Fruit fly (Drosophila melanogaster) whole organism, embryonic: ENCODE results near the gene CG8814.

ENCODE experiments used
- Ada2b ChIP-seq: fragments of 200-800 bp; sonication (Bioruptor generic); IDR thresholded peaks from 2 replicates; pipeline ENCODE4 v1.3.6; 2022; ENCODE audit warnings: missing biosample characterization, missing genetic modification characterization
- B-H1 ChIP-seq: fragments of 200-800 bp; sonication (Bioruptor generic); IDR thresholded peaks from 3 replicates; pipeline ENCODE4 v1.3.6; 2022; ENCODE audit warnings: missing biosample characterization, missing genetic modification characterization
- Bdp1 ChIP-seq: fragments of 200-800 bp; sonication (Bioruptor generic); optimal IDR thresholded peaks from 3 replicates; lab custom pipeline; 2016; ENCODE audit warnings: missing biosample characterization, missing genetic modification characterization
- CG10274 ChIP-seq: fragments of 200-800 bp; sonication (Bioruptor generic); optimal IDR thresholded peaks from 3 replicates; lab custom pipeline; 2017; ENCODE audit warnings: missing biosample characterization, mild to moderate bottlenecking, missing genetic modification characterization
- CG10462 ChIP-seq: fragments of 200-800 bp; sonication (Bioruptor generic); optimal IDR thresholded peaks from 2 replicates; lab custom pipeline; 2016; ENCODE audit warnings: missing biosample characterization, missing genetic modification characterization
- CG11093 ChIP-seq: fragments of 200-800 bp; sonication (Bioruptor generic); IDR thresholded peaks from 3 replicates; pipeline ENCODE4 v1.3.6; 2022; ENCODE audit warnings: missing biosample characterization, missing genetic modification characterization
- CG11696 ChIP-seq: fragments of 200-800 bp; sonication (Bioruptor generic); IDR thresholded peaks from 2 replicates; pipeline ENCODE4 v1.3.6; 2022; ENCODE audit warnings: missing biosample characterization, missing genetic modification characterization
- CG11723 ChIP-seq: fragments of 200-800 bp; sonication (Bioruptor generic); optimal IDR thresholded peaks from 2 replicates; lab custom pipeline; 2017; ENCODE audit warnings: missing biosample characterization, mild to moderate bottlenecking, missing genetic modification characterization
- CG12071 ChIP-seq: fragments of 200-800 bp; sonication (Bioruptor generic); optimal IDR thresholded peaks from 3 replicates; lab custom pipeline; 2018; ENCODE audit warnings: missing biosample characterization, mild to moderate bottlenecking, missing genetic modification characterization
- CG12744 ChIP-seq: fragments of 200-800 bp; sonication (Bioruptor generic); optimal IDR thresholded peaks from 2 replicates; lab custom pipeline; 2016; ENCODE audit warnings: missing biosample characterization, missing genetic modification characterization
- CG13287 ChIP-seq: fragments of 200-800 bp; sonication (Bioruptor generic); IDR thresholded peaks from 2 replicates; pipeline ENCODE4 v1.3.6; 2022; ENCODE audit warnings: missing biosample characterization, missing genetic modification characterization; ENCODE audit not compliant: partially characterized antibody
- CG14860 ChIP-seq: fragments of 200-800 bp; sonication (Bioruptor generic); IDR thresholded peaks from 3 replicates; pipeline ENCODE4 v1.3.6; 2022; ENCODE audit warnings: missing biosample characterization, missing genetic modification characterization; ENCODE audit not compliant: partially characterized antibody
- CG16863 ChIP-seq: fragments of 200-800 bp; sonication (Bioruptor generic); optimal IDR thresholded peaks from 3 replicates; lab custom pipeline; 2016; ENCODE audit warnings: missing biosample characterization, missing genetic modification characterization
- CG17359 ChIP-seq: fragments of 200-800 bp; sonication (Bioruptor generic); optimal IDR thresholded peaks from 3 replicates; lab custom pipeline; 2018; ENCODE audit warnings: missing biosample characterization, mild to moderate bottlenecking, missing genetic modification characterization, moderate library complexity
- CG17385 ChIP-seq: fragments of 200-800 bp; sonication (Bioruptor generic); optimal IDR thresholded peaks from 3 replicates; lab custom pipeline; 2018; ENCODE audit warnings: missing biosample characterization, mild to moderate bottlenecking, missing genetic modification characterization
- CG18599 ChIP-seq: fragments of 200-800 bp; sonication (Bioruptor generic); optimal IDR thresholded peaks from 3 replicates; lab custom pipeline; 2017; ENCODE audit warnings: missing biosample characterization, missing genetic modification characterization, mild to moderate bottlenecking, moderate library complexity, missing genetic modification reagents
- CG32772 ChIP-seq: fragments of 200-800 bp; sonication (Bioruptor generic); IDR thresholded peaks from 2 replicates; pipeline ENCODE4 v1.3.6; 2022; ENCODE audit warnings: missing biosample characterization, missing genetic modification characterization
- CG3995 ChIP-seq: fragments of 200-800 bp; sonication (Bioruptor generic); optimal IDR thresholded peaks from 3 replicates; lab custom pipeline; 2016; ENCODE audit warnings: missing biosample characterization, missing genetic modification characterization
- CG4424 ChIP-seq: fragments of 200-800 bp; sonication (Bioruptor generic); optimal IDR thresholded peaks from 3 replicates; lab custom pipeline; 2016; ENCODE audit warnings: missing biosample characterization, missing genetic modification characterization
- CG6175 ChIP-seq: fragments of 200-800 bp; sonication (Bioruptor generic); IDR thresholded peaks from 3 replicates; pipeline ENCODE4 v1.3.6; 2022; ENCODE audit warnings: missing biosample characterization, missing genetic modification characterization
- CG7839 ChIP-seq: fragments of 200-800 bp; sonication (Bioruptor generic); optimal IDR thresholded peaks from 3 replicates; lab custom pipeline; 2018; ENCODE audit warnings: missing biosample characterization, mild to moderate bottlenecking, missing genetic modification characterization, moderate library complexity
- CG7987 ChIP-seq: fragments of 200-800 bp; sonication (Bioruptor generic); optimal IDR thresholded peaks from 2 replicates; lab custom pipeline; 2018; ENCODE audit warnings: missing biosample characterization, mild to moderate bottlenecking, missing genetic modification characterization, moderate library complexity
- CG8359 ChIP-seq: fragments of 200-800 bp; sonication (Bioruptor generic); optimal IDR thresholded peaks from 2 replicates; lab custom pipeline; 2017; ENCODE audit warnings: missing biosample characterization, mild to moderate bottlenecking, missing genetic modification characterization, borderline replicate concordance
- CG9876 ChIP-seq: fragments of 200-800 bp; sonication (Bioruptor generic); optimal IDR thresholded peaks from 2 replicates; lab custom pipeline; 2016; ENCODE audit warnings: missing biosample characterization, missing genetic modification characterization
- CkIIα-i1 ChIP-seq: fragments of 200-800 bp; sonication (Bioruptor generic); IDR thresholded peaks from 2 replicates; pipeline ENCODE4 v1.3.6; 2022; ENCODE audit warnings: missing biosample characterization, missing genetic modification characterization
- CoRest ChIP-seq: fragments of 200-800 bp; sonication (Bioruptor generic); optimal IDR thresholded peaks from 3 replicates; lab custom pipeline; 2018; ENCODE audit warnings: missing biosample characterization, mild to moderate bottlenecking, missing genetic modification characterization, moderate library complexity
- D ChIP-seq, 2 experiments: fragments of 200-800 bp in 1 of 2; fragments of >200 bp in 1 of 2; sonication (Bioruptor generic) in 1 of 2; optimal IDR thresholded peaks; 2 replicates in 1 of 2; 3 replicates in 1 of 2; lab custom pipeline; 2017; ENCODE audit warnings: mild to moderate bottlenecking in 1 of 2, missing biosample characterization in 1 of 2, missing genetic modification characterization in 1 of 2, missing genetic modification reagents in 1 of 2
- Doc2 ChIP-seq: fragments of 200-800 bp; sonication (Bioruptor generic); IDR thresholded peaks from 2 replicates; pipeline ENCODE4 v1.3.6; 2022; ENCODE audit warnings: missing biosample characterization, missing genetic modification characterization
- HLH3B ChIP-seq: fragments of 200-800 bp; sonication (Bioruptor generic); IDR thresholded peaks from 2 replicates; pipeline ENCODE4 v1.3.6; 2022; ENCODE audit warnings: missing biosample characterization, missing genetic modification characterization
- HLH54F ChIP-seq: fragments of 200-800 bp; sonication (Bioruptor generic); optimal IDR thresholded peaks from 3 replicates; lab custom pipeline; 2016; ENCODE audit warnings: missing biosample characterization, missing genetic modification characterization
- Hmx ChIP-seq: fragments of 200-800 bp; sonication (Bioruptor generic); optimal IDR thresholded peaks from 2 replicates; lab custom pipeline; 2016; ENCODE audit warnings: missing biosample characterization, missing genetic modification characterization
- Hr78 ChIP-seq, 2 experiments: fragments of 200-800 bp in 1 of 2; fragments of >200 bp in 1 of 2; sonication (Bioruptor generic) in 1 of 2; optimal IDR thresholded peaks; 2 replicates each; lab custom pipeline; 2017 to 2019; ENCODE audit warnings: missing biosample characterization in 2 of 2, missing genetic modification characterization in 2 of 2, mild to moderate bottlenecking in 1 of 2, moderate library complexity in 1 of 2
- Med ChIP-seq: fragments of 200-800 bp; sonication (Bioruptor generic); peaks from one replicate; lab custom pipeline; 2016; ENCODE audit warnings: missing biosample characterization, missing genetic modification characterization, mild to moderate bottlenecking, inconsistent platforms, moderate library complexity
- Nf-YA ChIP-seq: fragments of 200-800 bp; sonication (Bioruptor generic); IDR thresholded peaks from 2 replicates; pipeline ENCODE4 v1.3.6; 2022; ENCODE audit warnings: missing biosample characterization, missing genetic modification characterization
- Nf-YC ChIP-seq: fragments of 200-800 bp; optimal IDR thresholded peaks from 3 replicates; lab custom pipeline; 2019; ENCODE audit warnings: missing biosample characterization, mild to moderate bottlenecking, missing genetic modification characterization, moderate library complexity
- Xbp1 ChIP-seq: fragments of 200-800 bp; sonication (Bioruptor generic); optimal IDR thresholded peaks from 3 replicates; lab custom pipeline; 2016; ENCODE audit warnings: missing biosample characterization, mild to moderate bottlenecking, missing genetic modification characterization
- az2 ChIP-seq: fragments of 200-800 bp; sonication (Bioruptor generic); optimal IDR thresholded peaks from 3 replicates; lab custom pipeline; 2016; ENCODE audit warnings: missing biosample characterization, missing genetic modification characterization
- chinmo ChIP-seq: fragments of 200-800 bp; sonication (Bioruptor generic); IDR thresholded peaks from 4 replicates; pipeline ENCODE4 v1.3.6; 2022; ENCODE audit warnings: missing biosample characterization, missing genetic modification characterization; ENCODE audit not compliant: partially characterized antibody
- dan ChIP-seq: fragments of 200-800 bp; sonication (Bioruptor generic); IDR thresholded peaks from 2 replicates; pipeline ENCODE4 v1.3.6; 2022; ENCODE audit warnings: missing biosample characterization, missing genetic modification characterization
- dmrt99B ChIP-seq: fragments of 200-800 bp; sonication (Bioruptor generic); optimal IDR thresholded peaks from 2 replicates; lab custom pipeline; 2018; ENCODE audit warnings: missing biosample characterization, mild to moderate bottlenecking, missing genetic modification characterization, moderate library complexity
- emc ChIP-seq: fragments of 200-800 bp; sonication (Bioruptor generic); optimal IDR thresholded peaks from 2 replicates; lab custom pipeline; 2016; ENCODE audit warnings: missing biosample characterization, missing genetic modification characterization
- gsb-n ChIP-seq: fragments of 200-800 bp; sonication (Bioruptor generic); optimal IDR thresholded peaks from 3 replicates; lab custom pipeline; 2018; ENCODE audit warnings: missing biosample characterization, mild to moderate bottlenecking, missing genetic modification characterization
- ind ChIP-seq: fragments of 200-800 bp; sonication (Bioruptor generic); optimal IDR thresholded peaks from 3 replicates; lab custom pipeline; 2016; ENCODE audit warnings: missing biosample characterization, missing genetic modification characterization
- lab ChIP-seq: fragments of 200-800 bp; sonication (Bioruptor generic); optimal IDR thresholded peaks from 3 replicates; lab custom pipeline; 2017; ENCODE audit warnings: missing biosample characterization, missing genetic modification characterization, mild to moderate bottlenecking, moderate library complexity, missing genetic modification reagents
- pros ChIP-seq: fragments of 200-800 bp; sonication (Bioruptor generic); optimal IDR thresholded peaks from 3 replicates; lab custom pipeline; 2019; ENCODE audit warnings: missing biosample characterization, mild to moderate bottlenecking, missing genetic modification characterization, moderate library complexity
- pzg ChIP-seq: fragments of 200-800 bp; sonication (Bioruptor generic); optimal IDR thresholded peaks from 3 replicates; lab custom pipeline; 2018; ENCODE audit warnings: missing biosample characterization, mild to moderate bottlenecking, missing genetic modification characterization, moderate library complexity
- salm ChIP-seq: fragments of 200-800 bp; sonication (Bioruptor generic); optimal IDR thresholded peaks from 2 replicates; lab custom pipeline; 2018; ENCODE audit warnings: missing biosample characterization, mild to moderate bottlenecking, missing genetic modification characterization
- sens ChIP-seq: fragments of 200-800 bp; sonication (Bioruptor generic); peaks from one replicate; lab custom pipeline; 2016; ENCODE audit warnings: missing biosample characterization, missing genetic modification characterization
- tup ChIP-seq: fragments of 200-800 bp; sonication (Bioruptor generic); optimal IDR thresholded peaks from 2 replicates; lab custom pipeline; 2016; ENCODE audit warnings: missing biosample characterization, mild to moderate bottlenecking, missing genetic modification characterization, moderate library complexity

Gene CG8814

DNA sequence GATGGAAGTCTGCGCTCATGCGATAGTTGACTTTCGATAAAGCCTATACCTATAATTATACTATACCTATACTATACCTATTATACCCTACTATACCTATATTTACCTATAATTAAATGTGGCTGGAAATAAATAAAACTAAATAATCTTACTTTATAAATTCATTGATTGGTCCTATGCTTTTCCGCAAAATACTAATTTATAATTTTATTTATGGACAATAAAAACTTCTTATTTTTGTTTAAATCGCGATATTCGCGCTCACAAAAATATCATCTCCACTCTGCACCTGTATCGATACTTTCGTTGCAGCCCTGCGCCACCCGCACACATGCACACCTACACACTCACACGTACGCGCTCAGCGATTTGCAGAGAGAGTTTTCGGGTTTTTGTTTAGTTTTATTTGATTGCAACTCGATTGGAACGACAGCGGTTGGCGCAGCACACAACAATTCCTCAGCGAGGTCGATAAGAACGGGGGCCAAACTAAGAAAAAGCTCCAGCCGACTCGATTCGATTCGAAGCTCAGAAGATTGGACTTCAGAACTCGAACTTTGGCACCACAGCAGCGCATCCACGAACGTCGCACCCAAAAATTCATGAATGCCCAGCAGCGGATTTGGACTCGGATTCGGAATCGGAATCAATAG lies at the start of gene CG8814 (continued):
- peak; percentile 74 for TF ChIP-seq CG18599 (GFP tag; lab: Kevin White, UChicago)
- no peak for TF ChIP-seq salm (tag; lab: Kevin White, UChicago)
- TF ChIP-seq D (optimal IDR thresholded peaks at IDR 0.05; lab: Kevin White, UChicago), result no peak
- peak; percentile 40 for TF ChIP-seq D (GFP tag; optimal IDR thresholded peaks at IDR 0.05; lab: Kevin White, UChicago)
- TF ChIP-seq gsb-n (tag; lab: Kevin White, UChicago), result peak; percentile 46
- TF ChIP-seq CG13287 (GFP tag; lab: Robert Waterston, UW), result peak; percentile 80
- peak; percentile 0 for TF ChIP-seq CG7987 (GFP tag; lab: Kevin White, UChicago)
- peak; percentile 68 for TF ChIP-seq CG7839 (tag; lab: Kevin White, UChicago)
- TF ChIP-seq CG6175 (GFP tag; lab: Robert Waterston, UW), result no peak
- TF ChIP-seq Doc2, result no peak
- TF ChIP-seq CoRest (tag; lab: Kevin White, UChicago), result peak; percentile 87
- peak; percentile 56; the same call in 1 of the 3 replicates for TF ChIP-seq CG14860
- peak in 1 of 2 experiments; percentile 88 for TF ChIP-seq Hr78 (GFP tag; optimal IDR thresholded peaks at IDR 0.05; lab: Kevin White, UChicago)
- peak; percentile 62 for TF ChIP-seq CG3995 (GFP tag; lab: Kevin White, UChicago)
- TF ChIP-seq pzg (GFP tag; lab: Kevin White, UChicago), result peak; percentile 62
- TF ChIP-seq CG10274 (GFP tag; lab: Kevin White, UChicago), result peak; percentile 74
- peak; percentile 55 for TF ChIP-seq B-H1
- no peak for TF ChIP-seq emc (GFP tag; lab: Kevin White, UChicago)
- no peak for TF ChIP-seq dan (GFP tag; lab: Robert Waterston, UW)
- TF ChIP-seq CkIIα-i1 (GFP tag; lab: Robert Waterston, UW), result no peak
- TF ChIP-seq lab (GFP tag; lab: Kevin White, UChicago), result peak; percentile 75
- peak; percentile 71 for TF ChIP-seq ind (GFP tag; lab: Kevin White, UChicago)
- no peak for TF ChIP-seq Hmx (GFP tag; lab: Kevin White, UChicago)
- TF ChIP-seq CG12071 (GFP tag; lab: Kevin White, UChicago), result peak; percentile 34
- TF ChIP-seq CG17385, result no peak
- peak; percentile 85 for TF ChIP-seq sens (GFP tag; lab: Kevin White, UChicago)
- no peak for TF ChIP-seq pros
- peak; percentile 76 for TF ChIP-seq CG4424
- TF ChIP-seq Med (GFP tag; lab: Kevin White, UChicago), result peak; percentile 83
- peak; percentile 0 for TF ChIP-seq CG9876 (GFP tag; lab: Kevin White, UChicago)
- peak; percentile 65 for TF ChIP-seq CG32772 (GFP tag; lab: Robert Waterston, UW)
- TF ChIP-seq CG16863 (GFP tag; lab: Kevin White, UChicago), result peak; percentile 42
- no peak for TF ChIP-seq tup (GFP tag; lab: Kevin White, UChicago)
- peak; percentile 31 for TF ChIP-seq dmrt99B (tag; lab: Kevin White, UChicago)
- TF ChIP-seq Nf-YC (tag; lab: Kevin White, UChicago), result peak; percentile 80
- peak; percentile 75 for TF ChIP-seq Xbp1 (GFP tag; lab: Kevin White, UChicago)
- TF ChIP-seq Ada2b (GFP tag; lab: Robert Waterston, UW), result peak; percentile 56
- TF ChIP-seq HLH54F (GFP tag; lab: Kevin White, UChicago), result peak; percentile 15
- TF ChIP-seq CG12744 (GFP tag; lab: Kevin White, UChicago), result peak; percentile 17
- TF ChIP-seq CG11723 (GFP tag; lab: Kevin White, UChicago), result peak; percentile 31
- TF ChIP-seq Bdp1 (GFP tag; lab: Kevin White, UChicago), result no peak
- no peak for TF ChIP-seq CG11696 (GFP tag; lab: Robert Waterston, UW)
- TF ChIP-seq chinmo (GFP tag; lab: Robert Waterston, UW), result peak; percentile 96
- no peak for TF ChIP-seq Nf-YA (GFP tag; lab: Robert Waterston, UW)
- peak; percentile 32; the same call in 1 of the 2 replicates for TF ChIP-seq HLH3B (GFP tag; lab: Robert Waterston, UW)
- TF ChIP-seq CG11093, result peak; percentile 57; the same call in 1 of the 3 replicates
- TF ChIP-seq az2 (GFP tag; lab: Kevin White, UChicago), result peak; percentile 63
- TF ChIP-seq CG8359 (GFP tag; lab: Kevin White, UChicago), result no peak
- TF ChIP-seq CG10462 (GFP tag; lab: Kevin White, UChicago), result peak; percentile 65
- TF ChIP-seq CG17359, result peak; percentile 11
